Fruit fly (Drosophila melanogaster): ENCODE measurements around the gene Mettl3.
A peak's percentile ranks its signal among the peaks of the same experiment; 100 is the strongest.

The Mettl3 gene

dm6 chr3R:24031825-24032523 is at the start of gene Mettl3, which contains the start of gene KrT95D (continued):
- no peak for TF ChIP-seq CG8388 (GFP tag; optimal IDR thresholded peaks at IDR 0.05)
- TF ChIP-seq CG17612 (GFP tag; IDR thresholded peaks at IDR 0.05): no peak
- no peak for TF ChIP-seq btn (GFP tag; optimal IDR thresholded peaks at IDR 0.05)
- TF ChIP-seq E2f1 (GFP tag; IDR thresholded peaks at IDR 0.05): no peak
- TF ChIP-seq amos (GFP tag; IDR thresholded peaks at IDR 0.05; ENCODE audit: partially characterized antibody): peak; percentile 35
- peak; percentile 99 for TF ChIP-seq sqz (GFP tag; optimal IDR thresholded peaks at IDR 0.05)
- no peak for TF ChIP-seq CG7786 (GFP tag; optimal IDR thresholded peaks at IDR 0.05)
- peak; percentile 38; the same call in 1 of the 2 replicates for TF ChIP-seq Bgb (GFP tag; IDR thresholded peaks at IDR 0.05; ENCODE audit: partially characterized antibody)
- TF ChIP-seq dmrt11E (tag; optimal IDR thresholded peaks at IDR 0.05): no peak
- TF ChIP-seq CG18599 (GFP tag; optimal IDR thresholded peaks at IDR 0.05): no peak
- TF ChIP-seq unc-4 (GFP tag; IDR thresholded peaks at IDR 0.05; ENCODE audit: partially characterized antibody): no peak
- TF ChIP-seq YL-1 (GFP tag; optimal IDR thresholded peaks at IDR 0.05): peak; percentile 28
- TF ChIP-seq salm (tag; optimal IDR thresholded peaks at IDR 0.05): no peak
- TF ChIP-seq caup (GFP tag; optimal IDR thresholded peaks at IDR 0.05; ENCODE audit: severe bottlenecking): no peak
- no peak for TF ChIP-seq cg (GFP tag; optimal IDR thresholded peaks at IDR 0.05)
- no peak for TF ChIP-seq Lim3 (GFP tag; IDR thresholded peaks at IDR 0.05)
- TF ChIP-seq CG34376 (GFP tag; optimal IDR thresholded peaks at IDR 0.05): no peak
- TF ChIP-seq Ptx1 (GFP tag; IDR thresholded peaks at IDR 0.05): no peak
- TF ChIP-seq cwo (GFP tag; optimal IDR thresholded peaks at IDR 0.05): no peak
- no peak for TF ChIP-seq CG4854 (GFP tag; optimal IDR thresholded peaks at IDR 0.05)
- peak; percentile 43; the same call in 1 of the 3 replicates for TF ChIP-seq knrl (GFP tag; IDR thresholded peaks at IDR 0.05; ENCODE audit: partially characterized antibody)
- peak; percentile 8 for TF ChIP-seq Rfx (GFP tag; IDR thresholded peaks at IDR 0.05)
- TF ChIP-seq Hmr (GFP tag; optimal IDR thresholded peaks at IDR 0.05): peak; percentile 56
- TF ChIP-seq lab (GFP tag; optimal IDR thresholded peaks at IDR 0.05): no peak
- TF ChIP-seq tll (GFP tag; optimal IDR thresholded peaks at IDR 0.05): no peak
- TF ChIP-seq CG7745 (tag; optimal IDR thresholded peaks at IDR 0.05): no peak
- no peak for TF ChIP-seq CG15269 (tag; optimal IDR thresholded peaks at IDR 0.05)
- no peak for TF ChIP-seq nerfin-2 (GFP tag; IDR thresholded peaks at IDR 0.05; ENCODE audit: partially characterized antibody)
- TF ChIP-seq Aef1 (GFP tag; IDR thresholded peaks at IDR 0.05): no peak

- peak; percentile 70 for TF ChIP-seq CG8944 (GFP tag; optimal IDR thresholded peaks at IDR 0.05)
- TF ChIP-seq sima (GFP tag; optimal IDR thresholded peaks at IDR 0.05): no peak
- no peak for TF ChIP-seq h (optimal IDR thresholded peaks at IDR 0.05)
- TF ChIP-seq Sox102F (GFP tag; optimal IDR thresholded peaks at IDR 0.05): no peak
- TF ChIP-seq CG16779 (GFP tag; IDR thresholded peaks at IDR 0.05): no peak
- no peak for TF ChIP-seq Ssrp (tag; optimal IDR thresholded peaks at IDR 0.05)
- TF ChIP-seq lov (optimal IDR thresholded peaks at IDR 0.05): no peak
- no peak for TF ChIP-seq lov (GFP tag; IDR thresholded peaks at IDR 0.05)
- peak; percentile 96 for TF ChIP-seq CG10267 (tag; optimal IDR thresholded peaks at IDR 0.05)
- TF ChIP-seq usp (GFP tag; optimal IDR thresholded peaks at IDR 0.05): no peak
- no peak for TF ChIP-seq zf30C (GFP tag; optimal IDR thresholded peaks at IDR 0.05)
- TF ChIP-seq ato (GFP tag; IDR thresholded peaks at IDR 0.05; ENCODE audit: partially characterized antibody): 0 out of 2 replicates have a peak, but pooled peaks have one; percentile 47
- TF ChIP-seq amos (GFP tag; IDR thresholded peaks at IDR 0.05; ENCODE audit: partially characterized antibody): peak; percentile 85
- peak; percentile 0 for TF ChIP-seq CG8089 (GFP tag; optimal IDR thresholded peaks at IDR 0.05)
- no peak for TF ChIP-seq CG11723 (GFP tag; optimal IDR thresholded peaks at IDR 0.05)
- peak; percentile 37 for TF ChIP-seq CG10366 (GFP tag; IDR thresholded peaks at IDR 0.05)
- TF ChIP-seq tgo (GFP tag; IDR thresholded peaks at IDR 0.05): 0 out of 3 replicates have a peak, but pooled peaks have one; percentile 15
- no peak for TF ChIP-seq scrt (GFP tag; optimal IDR thresholded peaks at IDR 0.05)
- TF ChIP-seq CG8388 (GFP tag; optimal IDR thresholded peaks at IDR 0.05): no peak
- TF ChIP-seq CG11085 (GFP tag; IDR thresholded peaks at IDR 0.05): no peak
- peak; percentile 48; the same call in 1 of the 2 replicates for TF ChIP-seq HLH3B (GFP tag; IDR thresholded peaks at IDR 0.05)
- TF ChIP-seq CG13424 (tag; optimal IDR thresholded peaks at IDR 0.05): no peak
Measured at dm6 chr3R:23986479-23986930, 45.5 kb upstream of the Mettl3 start, which contains the start of the genes CG13603 and CG5902. TSS of gene CG13603 (minus strand) at chr3R:23986569. TSS of gene CG5902 (plus strand) at chr3R:23986642.

Measured in whole organism, embryonic.